Fruit fly (Drosophila melanogaster) whole organism, embryonic: Measurements from ENCODE around the gene CG42487.

Experiments
- Ada2b ChIP-seq: fragments of 200-800 bp; sonication (Bioruptor generic); IDR thresholded peaks from 2 replicates; pipeline ENCODE4 v1.3.6; 2022; ENCODE audit warnings: missing biosample characterization, missing genetic modification characterization
- CG16779 ChIP-seq: fragments of 200-800 bp; sonication (Bioruptor generic); IDR thresholded peaks from 2 replicates; pipeline ENCODE4 v1.3.6; 2022; ENCODE audit warnings: missing biosample characterization, missing genetic modification characterization
- CG4617 ChIP-seq: fragments of 200-800 bp; sonication (Bioruptor generic); optimal IDR thresholded peaks from 3 replicates; lab custom pipeline; 2016; ENCODE audit warnings: missing biosample characterization, missing genetic modification characterization, borderline replicate concordance
- CG7271 ChIP-seq: fragments of 200-800 bp; sonication (Bioruptor generic); optimal IDR thresholded peaks from 2 replicates; lab custom pipeline; 2018; ENCODE audit warnings: missing biosample characterization, mild to moderate bottlenecking, missing genetic modification characterization, moderate library complexity
- Lpt ChIP-seq: fragments of >200 bp; optimal IDR thresholded peaks from 2 replicates; lab custom pipeline; 2018; ENCODE audit warnings: missing biosample characterization, missing genetic modification characterization
- cwo ChIP-seq: fragments of 200-800 bp; sonication (Bioruptor generic); optimal IDR thresholded peaks from 3 replicates; lab custom pipeline; 2017; ENCODE audit warnings: missing biosample characterization, missing genetic modification characterization, mild to moderate bottlenecking, moderate library complexity, missing genetic modification reagents
- peb ChIP-seq: fragments of 200-800 bp; sonication (Bioruptor generic); IDR thresholded peaks from 2 replicates; pipeline ENCODE4 v1.3.6; 2022; ENCODE audit warnings: missing biosample characterization, missing genetic modification characterization

DNA sequence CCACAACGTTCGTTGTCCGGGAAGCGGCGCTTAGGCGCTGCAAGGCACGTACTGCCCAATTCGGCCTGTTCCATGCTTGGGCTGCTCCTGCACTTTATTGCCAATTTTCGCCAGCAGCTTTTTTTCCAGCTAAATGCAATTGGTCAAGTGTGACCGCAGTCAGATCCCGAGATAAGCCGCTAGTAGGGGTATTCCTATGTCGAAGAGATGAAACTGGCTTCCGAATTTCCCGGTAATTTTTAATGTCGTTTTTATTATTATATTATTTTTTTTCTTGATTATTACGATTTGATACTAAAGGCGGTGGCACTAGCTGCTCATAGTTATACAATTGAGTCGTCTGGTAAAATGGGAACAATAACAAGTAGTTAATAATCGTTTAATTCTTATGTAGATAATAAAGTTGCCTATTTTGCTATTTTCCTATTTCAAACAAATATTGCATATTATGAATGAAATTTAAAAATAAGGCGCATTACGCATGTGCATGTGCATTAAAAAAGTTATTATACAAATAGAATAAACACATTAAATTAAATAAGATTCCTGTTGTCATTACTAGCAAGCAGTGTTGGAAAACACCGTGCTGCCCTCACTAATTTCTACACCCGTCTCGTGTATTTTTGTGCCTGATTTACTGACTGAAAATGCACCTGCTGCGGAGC, 42.6 kb downstream of the CG42487 start, which contains the start of the genes CG5003 and mRpS22:
- peak; percentile 27 for TF ChIP-seq cwo (GFP tag; lab: Kevin White, UChicago)
- no peak for TF ChIP-seq CG4617 (GFP tag; lab: Kevin White, UChicago)
- no peak for TF ChIP-seq peb (GFP tag; lab: Robert Waterston, UW)
- TF ChIP-seq Lpt (GFP tag; lab: Kevin White, UChicago), result no peak
- no peak for TF ChIP-seq CG7271 (tag; lab: Kevin White, UChicago)
- TF ChIP-seq Ada2b (GFP tag; lab: Robert Waterston, UW), result peak; percentile 12; the same call in 1 of the 2 replicates
- TF ChIP-seq CG16779 (GFP tag; lab: Robert Waterston, UW), result no peak
